Worm (Caenorhabditis elegans): ENCODE data around the gene bckd-1A.

DNA sequence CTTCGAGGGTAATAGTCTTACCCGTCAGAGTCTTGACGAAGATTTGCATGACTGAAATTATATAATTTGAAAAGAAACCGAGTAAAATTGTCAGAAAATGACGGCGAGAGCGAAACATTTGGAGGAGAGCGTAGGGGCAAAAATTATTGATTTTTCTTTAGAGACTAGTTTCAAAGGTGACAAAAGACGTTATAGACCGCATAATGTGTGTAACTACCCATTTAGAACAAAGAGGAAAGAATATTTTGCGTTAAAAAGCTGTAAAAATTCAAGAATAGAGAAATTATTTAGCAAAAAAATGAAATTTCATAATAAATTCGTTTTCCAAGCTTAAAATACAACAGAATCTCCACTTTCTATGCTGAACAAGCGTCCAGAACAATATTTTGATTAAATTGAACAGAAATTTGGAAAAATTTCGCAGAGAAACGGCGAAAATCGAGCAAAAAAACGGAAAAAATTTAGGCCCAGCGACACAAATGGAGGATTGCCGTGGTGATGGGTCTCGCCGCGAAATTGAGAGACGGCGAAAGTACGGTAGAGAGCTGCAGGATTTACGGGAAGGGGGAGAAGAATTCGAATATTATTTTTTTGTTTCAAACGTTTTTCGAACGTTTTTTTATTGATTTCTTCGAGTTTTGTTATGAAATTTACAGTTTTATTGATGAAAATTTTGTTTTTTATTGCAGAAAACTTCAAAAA, 6.3 kb upstream of the bckd-1A start, which contains the start of the genes ubq-2 and frg-1:
- no peak for TF ChIP-seq aly-2 (tag; optimal IDR thresholded peaks at IDR 0.05)
- TF ChIP-seq skn-1 (tag; optimal IDR thresholded peaks at IDR 0.05): no peak
